Worm (Caenorhabditis elegans): ENCODE measurements around the gene zipt-2.3.

ce11 chrII:13732146-13732545 lies 16.5 kb upstream of the zipt-2.3 start:
- TF ChIP-seq nhr-120 (GFP tag; IDR thresholded peaks at IDR 0.05) (no peak), nhr-90 (tag; optimal IDR thresholded peaks at IDR 0.05) (no peak), efl-1 (GFP tag; optimal IDR thresholded peaks at IDR 0.05) (peak; percentile 79), hrde-1 (tag; optimal IDR thresholded peaks at IDR 0.05; ENCODE audit: borderline replicate concordance) (no peak), ama-1 (optimal IDR thresholded peaks at IDR 0.05) (no peak), ama-1 (GFP tag; optimal IDR thresholded peaks at IDR 0.05) (no peak), Y53G8AR.9 (GFP tag; conservative IDR thresholded peaks at IDR 0.05) (no peak), F10E7.11 (tag; optimal IDR thresholded peaks at IDR 0.05) (no peak), aptf-3 (GFP tag; IDR thresholded peaks at IDR 0.05) (no peak), lin-40 (tag; optimal IDR thresholded peaks at IDR 0.05) (no peak), pha-4 (tag; optimal IDR thresholded peaks at IDR 0.05) (no peak), unc-62 (GFP tag; optimal IDR thresholded peaks at IDR 0.05) (no peak)
